Fruit fly (Drosophila melanogaster) whole organism, embryonic: Measurements from ENCODE around the gene Ilp7.

ENCODE experiments used
- Asciz ChIP-seq: fragments of 200-800 bp; sonication (Bioruptor generic); optimal IDR thresholded peaks from 2 replicates; lab custom pipeline; 2017; ENCODE audit warnings: missing biosample characterization, mild to moderate bottlenecking, missing genetic modification characterization, missing genetic modification reagents
- Awh ChIP-seq: fragments of 200-800 bp; sonication (Bioruptor generic); IDR thresholded peaks from 2 replicates; pipeline ENCODE4, ENCODE4 v1.3.6; 2022; ENCODE audit warnings: missing biosample characterization, missing genetic modification characterization
- B-H1 ChIP-seq: fragments of 200-800 bp; sonication (Bioruptor generic); IDR thresholded peaks from 3 replicates; pipeline ENCODE4 v1.3.6; 2022; ENCODE audit warnings: missing biosample characterization, missing genetic modification characterization
- CG10366 ChIP-seq: fragments of 200-800 bp; sonication (Bioruptor generic); IDR thresholded peaks from 2 replicates; pipeline ENCODE4 v1.3.6; 2022; ENCODE audit warnings: missing biosample characterization, missing genetic modification characterization
- CG10979 ChIP-seq: fragments of 200-800 bp; sonication (Bioruptor generic); optimal IDR thresholded peaks from 2 replicates; lab custom pipeline; 2018; ENCODE audit warnings: missing biosample characterization, mild to moderate bottlenecking, missing genetic modification characterization, moderate library complexity
- CG11247 ChIP-seq: fragments of 200-800 bp; sonication (Bioruptor generic); IDR thresholded peaks from 2 replicates; pipeline ENCODE4 v1.3.6; 2022; ENCODE audit warnings: missing biosample characterization, missing genetic modification characterization
- CG12391 ChIP-seq: fragments of 200-800 bp; sonication (Bioruptor generic); optimal IDR thresholded peaks from 3 replicates; lab custom pipeline; 2018; ENCODE audit warnings: missing biosample characterization, mild to moderate bottlenecking, missing genetic modification characterization, moderate library complexity
- CG14667 ChIP-seq: fragments of 200-800 bp; sonication (Bioruptor generic); IDR thresholded peaks from 2 replicates; pipeline ENCODE4 v1.3.6; 2022; ENCODE audit warnings: missing biosample characterization, missing genetic modification characterization
- CG14965 ChIP-seq: fragments of 200-800 bp; sonication (Bioruptor generic); optimal IDR thresholded peaks from 2 replicates; lab custom pipeline; 2016; ENCODE audit warnings: missing biosample characterization, missing genetic modification characterization, borderline replicate concordance
- CG15011 ChIP-seq: fragments of 200-800 bp; sonication (Bioruptor generic); optimal IDR thresholded peaks from 3 replicates; lab custom pipeline; 2018; ENCODE audit warnings: missing biosample characterization, mild to moderate bottlenecking, missing genetic modification characterization
- CG16815 ChIP-seq: fragments of 200-800 bp; sonication (Bioruptor generic); optimal IDR thresholded peaks from 3 replicates; lab custom pipeline; 2017; ENCODE audit warnings: missing biosample characterization, mild to moderate bottlenecking, missing genetic modification characterization
- CG17328 ChIP-seq: fragments of 200-800 bp; sonication (Bioruptor generic); IDR thresholded peaks from 2 replicates; pipeline ENCODE4 v1.3.6; 2022; ENCODE audit warnings: missing biosample characterization, missing genetic modification characterization
- CG17385 ChIP-seq: fragments of 200-800 bp; sonication (Bioruptor generic); optimal IDR thresholded peaks from 3 replicates; lab custom pipeline; 2018; ENCODE audit warnings: missing biosample characterization, mild to moderate bottlenecking, missing genetic modification characterization
- CG18619 ChIP-seq: fragments of 200-800 bp; sonication (Bioruptor generic); optimal IDR thresholded peaks from 3 replicates; lab custom pipeline; 2017; ENCODE audit warnings: missing biosample characterization, mild to moderate bottlenecking, missing genetic modification characterization
- CG3281 ChIP-seq: fragments of 200-800 bp; sonication (Bioruptor generic); optimal IDR thresholded peaks from 3 replicates; lab custom pipeline; 2017; ENCODE audit warnings: missing biosample characterization, mild to moderate bottlenecking, missing genetic modification characterization
- CG33557 ChIP-seq: fragments of 200-800 bp; sonication (Bioruptor generic); optimal IDR thresholded peaks from 2 replicates; lab custom pipeline; 2019; ENCODE audit warnings: missing biosample characterization, mild to moderate bottlenecking, missing genetic modification characterization, moderate library complexity
- CG6654 ChIP-seq: fragments of 200-800 bp; sonication (Bioruptor generic); optimal IDR thresholded peaks from 2 replicates; lab custom pipeline; 2017; ENCODE audit warnings: missing biosample characterization, mild to moderate bottlenecking, missing genetic modification characterization
- CG6791 ChIP-seq: fragments of 200-800 bp; sonication (Bioruptor generic); IDR thresholded peaks from 3 replicates; pipeline ENCODE4 v1.3.6; 2022; ENCODE audit warnings: missing biosample characterization, missing genetic modification characterization; ENCODE audit not compliant: partially characterized antibody
- CG8281 ChIP-seq: fragments of 200-800 bp; sonication (Bioruptor generic); optimal IDR thresholded peaks from 2 replicates; lab custom pipeline; 2018; ENCODE audit warnings: missing biosample characterization, mild to moderate bottlenecking, missing genetic modification characterization, moderate library complexity
- CG9727 ChIP-seq: fragments of 200-800 bp; sonication (Bioruptor generic); optimal IDR thresholded peaks from 3 replicates; lab custom pipeline; 2017; ENCODE audit warnings: missing biosample characterization, mild to moderate bottlenecking, missing genetic modification characterization
- CG9876 ChIP-seq: fragments of 200-800 bp; sonication (Bioruptor generic); optimal IDR thresholded peaks from 2 replicates; lab custom pipeline; 2016; ENCODE audit warnings: missing biosample characterization, missing genetic modification characterization
- CoRest ChIP-seq: fragments of 200-800 bp; sonication (Bioruptor generic); optimal IDR thresholded peaks from 3 replicates; lab custom pipeline; 2018; ENCODE audit warnings: missing biosample characterization, mild to moderate bottlenecking, missing genetic modification characterization, moderate library complexity
- Dbx ChIP-seq: fragments of 200-800 bp; sonication (Bioruptor generic); IDR thresholded peaks from 3 replicates; pipeline ENCODE4 v1.3.6; 2022; ENCODE audit warnings: missing biosample characterization, missing genetic modification characterization
- E2f2 ChIP-seq: fragments of 200-800 bp; sonication (Bioruptor generic); IDR thresholded peaks from 2 replicates; pipeline ENCODE4 v1.3.6; 2022; ENCODE audit warnings: missing biosample characterization, missing genetic modification characterization
- Eip74EF ChIP-seq, 2 experiments: fragments of 200-800 bp in 1 of 2; fragments of >200 bp in 1 of 2; sonication (Bioruptor generic) in 1 of 2; optimal IDR thresholded peaks; 2 replicates each; lab custom pipeline; 2017 to 2019; ENCODE audit warnings: missing biosample characterization in 2 of 2, missing genetic modification characterization in 2 of 2, mild to moderate bottlenecking in 1 of 2, moderate library complexity in 1 of 2
- Fer1 ChIP-seq: fragments of 200-800 bp; sonication (Bioruptor generic); optimal IDR thresholded peaks from 2 replicates; lab custom pipeline; 2017; ENCODE audit warnings: missing biosample characterization, mild to moderate bottlenecking, missing genetic modification characterization
- HHEX ChIP-seq: fragments of 200-800 bp; sonication (Bioruptor generic); optimal IDR thresholded peaks from 3 replicates; lab custom pipeline; 2017; ENCODE audit warnings: missing biosample characterization, mild to moderate bottlenecking, missing genetic modification characterization, missing genetic modification reagents
- Hand ChIP-seq: fragments of 200-800 bp; sonication (Bioruptor generic); optimal IDR thresholded peaks from 2 replicates; lab custom pipeline; 2017; ENCODE audit warnings: mild to moderate bottlenecking, missing biosample characterization, missing genetic modification reagents, missing genetic modification characterization
- Myb ChIP-seq: fragments of 200-800 bp; sonication (Bioruptor generic); optimal IDR thresholded peaks from 2 replicates; lab custom pipeline; 2016; ENCODE audit warnings: missing biosample characterization, missing genetic modification characterization
- NK7.1 ChIP-seq: fragments of 200-800 bp; sonication (Bioruptor generic); optimal IDR thresholded peaks from 3 replicates; lab custom pipeline; 2016; ENCODE audit warnings: missing biosample characterization, missing genetic modification characterization
- Opbp ChIP-seq: fragments of 200-800 bp; sonication (Bioruptor generic); IDR thresholded peaks from 3 replicates; pipeline ENCODE4 v1.3.6; 2022; ENCODE audit warnings: missing biosample characterization, missing genetic modification characterization; ENCODE audit not compliant: partially characterized antibody
- Pdp1 ChIP-seq, 2 experiments: fragments of 200-800 bp; sonication (Bioruptor generic); optimal IDR thresholded peaks; 3 replicates each; lab custom pipeline; 2016; ENCODE audit warnings: missing biosample characterization in 2 of 2, missing genetic modification characterization in 2 of 2, mild to moderate bottlenecking in 1 of 2, moderate library complexity in 1 of 2
- Sry-β ChIP-seq: fragments of 200-800 bp; sonication (Bioruptor generic); optimal IDR thresholded peaks from 2 replicates; lab custom pipeline; 2018; ENCODE audit warnings: missing biosample characterization, mild to moderate bottlenecking, missing genetic modification characterization, moderate library complexity
- Sry-δ ChIP-seq: fragments of 200-800 bp; sonication (Bioruptor generic); optimal IDR thresholded peaks from 2 replicates; lab custom pipeline; 2016; ENCODE audit warnings: missing biosample characterization, missing genetic modification characterization
- Stat92E ChIP-seq, 3 experiments: fragments of >200 bp in 2 of 3; fragments of 200-800 bp in 1 of 3; sonication (Bioruptor generic) in 1 of 3; optimal IDR thresholded peaks; 2 replicates each; lab custom pipeline; 2017 to 2019; ENCODE audit warnings: missing biosample characterization in 3 of 3, missing genetic modification characterization in 3 of 3, mild to moderate bottlenecking in 1 of 3, moderate library complexity in 1 of 3
- YL-1 ChIP-seq: fragments of 200-800 bp; sonication (Bioruptor generic); optimal IDR thresholded peaks from 3 replicates; lab custom pipeline; 2017; ENCODE audit warnings: missing biosample characterization, mild to moderate bottlenecking, missing genetic modification characterization
- bbx ChIP-seq: fragments of 200-800 bp; sonication (Bioruptor generic); IDR thresholded peaks from 2 replicates; pipeline ENCODE4 v1.3.6; 2022; ENCODE audit warnings: missing biosample characterization, missing genetic modification characterization; ENCODE audit not compliant: partially characterized antibody
- cad ChIP-seq: fragments of >200 bp; optimal IDR thresholded peaks from 2 replicates; lab custom pipeline; 2017; ENCODE audit warnings: missing biosample characterization, missing genetic modification characterization
- chn ChIP-seq: fragments of 200-800 bp; sonication (Bioruptor generic); optimal IDR thresholded peaks from 2 replicates; lab custom pipeline; 2016; ENCODE audit warnings: missing biosample characterization, missing genetic modification characterization
- ftz-f1 ChIP-seq: fragments of 200-800 bp; sonication (Bioruptor generic); optimal IDR thresholded peaks from 2 replicates; lab custom pipeline; 2016; ENCODE audit warnings: missing biosample characterization, missing genetic modification characterization
- odd ChIP-seq: fragments of 200-800 bp; sonication (Bioruptor generic); optimal IDR thresholded peaks from 2 replicates; lab custom pipeline; 2017; ENCODE audit warnings: missing biosample characterization, mild to moderate bottlenecking, missing genetic modification characterization
- phol ChIP-seq: fragments of 200-800 bp; sonication (Bioruptor generic); optimal IDR thresholded peaks from 3 replicates; lab custom pipeline; 2018; ENCODE audit warnings: missing biosample characterization, mild to moderate bottlenecking, missing genetic modification characterization, moderate library complexity
- pita ChIP-seq: fragments of 200-800 bp; sonication (Bioruptor generic); optimal IDR thresholded peaks from 2 replicates; lab custom pipeline; 2017; ENCODE audit warnings: missing biosample characterization, mild to moderate bottlenecking, missing genetic modification characterization
- pzg ChIP-seq: fragments of 200-800 bp; sonication (Bioruptor generic); optimal IDR thresholded peaks from 3 replicates; lab custom pipeline; 2018; ENCODE audit warnings: missing biosample characterization, mild to moderate bottlenecking, missing genetic modification characterization, moderate library complexity
- rib ChIP-seq: fragments of 200-800 bp; sonication (Bioruptor generic); IDR thresholded peaks from 2 replicates; pipeline ENCODE4 v1.3.6; 2022; ENCODE audit warnings: missing biosample characterization, missing genetic modification characterization
- sr ChIP-seq: fragments of 200-800 bp; sonication (Bioruptor generic); IDR thresholded peaks from 3 replicates; pipeline ENCODE4 v1.3.6; 2022; ENCODE audit warnings: missing biosample characterization, missing genetic modification characterization
- tup ChIP-seq: fragments of 200-800 bp; sonication (Bioruptor generic); optimal IDR thresholded peaks from 2 replicates; lab custom pipeline; 2016; ENCODE audit warnings: missing biosample characterization, mild to moderate bottlenecking, missing genetic modification characterization, moderate library complexity
- zfh1 ChIP-seq: fragments of 200-800 bp; sonication (Bioruptor generic); IDR thresholded peaks from 3 replicates; pipeline ENCODE4 v1.3.6; 2022; ENCODE audit warnings: missing biosample characterization, missing genetic modification characterization

Gene Ilp7

dm6 chrX:3693989-3694769 is 26.8 kb downstream of the Ilp7 start (continued):
- peak; percentile 12 for TF ChIP-seq Sry-δ (GFP tag; lab: Kevin White, UChicago)
- TF ChIP-seq CG6654 (GFP tag; lab: Kevin White, UChicago), result no peak
- TF ChIP-seq Pdp1 (GFP tag; optimal IDR thresholded peaks at IDR 0.05; lab: Kevin White, UChicago), result peak; percentile 52 to 64
- TF ChIP-seq Sry-β, result peak; percentile 29
- TF ChIP-seq odd (GFP tag; lab: Kevin White, UChicago), result peak; percentile 47
- no peak for TF ChIP-seq B-H1
- TF ChIP-seq cad, result no peak
- TF ChIP-seq sr (GFP tag; lab: Robert Waterston, UW), result no peak
- TF ChIP-seq bbx (GFP tag; lab: Robert Waterston, UW), result no peak
- no peak for TF ChIP-seq Opbp (GFP tag; lab: Robert Waterston, UW)
- TF ChIP-seq CG14965 (GFP tag; lab: Kevin White, UChicago), result no peak
- TF ChIP-seq CG6791 (GFP tag; lab: Robert Waterston, UW), result no peak
- TF ChIP-seq CG11247 (GFP tag; lab: Robert Waterston, UW), result no peak
- peak; percentile 15 for TF ChIP-seq CG3281
- TF ChIP-seq NK7.1 (GFP tag; lab: Kevin White, UChicago), result peak; percentile 16
- TF ChIP-seq CG16815 (GFP tag; lab: Kevin White, UChicago), result peak; percentile 57
- peak; percentile 35 for TF ChIP-seq YL-1
- TF ChIP-seq HHEX (GFP tag; lab: Kevin White, UChicago), result peak; percentile 62
- TF ChIP-seq zfh1 (GFP tag; lab: Robert Waterston, UW), result no peak
- TF ChIP-seq Stat92E (GFP tag; optimal IDR thresholded peaks at IDR 0.05; lab: Kevin White, UChicago), result no peak
- no peak for TF ChIP-seq Awh
- TF ChIP-seq CG17385 (GFP tag; lab: Kevin White, UChicago), result peak; percentile 29
- no peak for TF ChIP-seq CG17328
- no peak for TF ChIP-seq rib (GFP tag; lab: Robert Waterston, UW)
- no peak for TF ChIP-seq CG9876 (GFP tag; lab: Kevin White, UChicago)
- peak; percentile 32; the same call in 1 of the 2 replicates for TF ChIP-seq CG10366 (GFP tag; lab: Robert Waterston, UW)
- no peak for TF ChIP-seq Myb (GFP tag; lab: Kevin White, UChicago)
- TF ChIP-seq CG33557 (GFP tag; lab: Kevin White, UChicago), result peak; percentile 73
- peak; percentile 34 for TF ChIP-seq CG8281 (tag; lab: Kevin White, UChicago)
- peak; percentile 75 for TF ChIP-seq phol
- no peak for TF ChIP-seq tup (GFP tag; lab: Kevin White, UChicago)
- TF ChIP-seq pzg (GFP tag; lab: Kevin White, UChicago), result no peak
- peak; percentile 80 for TF ChIP-seq CG9727 (GFP tag; lab: Kevin White, UChicago)
- TF ChIP-seq Dbx, result no peak
- TF ChIP-seq Hand (GFP tag; lab: Kevin White, UChicago), result no peak
- peak; percentile 74 for TF ChIP-seq CG12391
- 0 out of 2 replicates have a peak, but pooled peaks have one; percentile 10 for TF ChIP-seq E2f2 (GFP tag; lab: Robert Waterston, UW)
- peak; percentile 39 for TF ChIP-seq CG18619 (GFP tag; lab: Kevin White, UChicago)
- peak; percentile 73 for TF ChIP-seq CoRest (tag; lab: Kevin White, UChicago)
- peak; percentile 71 for TF ChIP-seq CG10979 (tag; lab: Kevin White, UChicago)
- TF ChIP-seq chn (GFP tag; lab: Kevin White, UChicago), result peak; percentile 69
- no peak for TF ChIP-seq pita (GFP tag; lab: Kevin White, UChicago)
- TF ChIP-seq CG15011 (GFP tag; lab: Kevin White, UChicago), result peak; percentile 33
- no peak; the same call in 1 of the 2 replicates for TF ChIP-seq CG14667
- peak; percentile 41 for TF ChIP-seq Asciz (GFP tag; lab: Kevin White, UChicago)
- no peak for TF ChIP-seq ftz-f1 (GFP tag; lab: Kevin White, UChicago)
- TF ChIP-seq Fer1 (GFP tag; lab: Kevin White, UChicago), result peak; percentile 23
- peak in 1 of 2 experiments; percentile 57 for TF ChIP-seq Eip74EF (GFP tag; optimal IDR thresholded peaks at IDR 0.05; lab: Kevin White, UChicago)
